Fruit fly (Drosophila melanogaster) whole organism, wandering third instar larva: ENCODE data around the gene Ptip.

Experiments
- Abd-B ChIP-seq: fragments of >200 bp; optimal IDR thresholded peaks from 2 replicates; lab custom pipeline; 2017; ENCODE audit warnings: missing biosample characterization, missing genetic modification characterization
- CG32264 ChIP-seq: fragments of 200-800 bp; sonication (Bioruptor generic); optimal IDR thresholded peaks from 2 replicates; lab custom pipeline; 2016; ENCODE audit warnings: missing biosample characterization, missing genetic modification characterization
- CG9705 ChIP-seq: fragments of 200-800 bp; sonication (Bioruptor generic); optimal IDR thresholded peaks from 2 replicates; lab custom pipeline; 2018; ENCODE audit warnings: missing biosample characterization, mild to moderate bottlenecking, missing genetic modification characterization
- CrebA ChIP-seq: fragments of 200-800 bp; sonication (Bioruptor generic); optimal IDR thresholded peaks from 2 replicates; lab custom pipeline; 2016; ENCODE audit warnings: missing biosample characterization, mild to moderate bottlenecking, missing genetic modification characterization, borderline replicate concordance
- Dfd ChIP-seq: fragments of >200 bp; optimal IDR thresholded peaks from 2 replicates; lab custom pipeline; 2017; ENCODE audit warnings: missing biosample characterization, missing genetic modification characterization
- Dif ChIP-seq: fragments of 200-275, 200-300 bp; sonication (Bioruptor generic); optimal IDR thresholded peaks from 2 replicates; lab custom pipeline; 2018; ENCODE audit warnings: missing biosample characterization, missing genetic modification characterization; ENCODE audit not compliant: partially characterized antibody
- GATAd ChIP-seq: sonication (Bioruptor generic); optimal IDR thresholded peaks from 2 replicates; lab custom pipeline; 2016; ENCODE audit warnings: missing biosample characterization, missing genetic modification characterization
- HLH106 ChIP-seq: fragments of 200-800 bp; optimal IDR thresholded peaks from 3 replicates; lab custom pipeline; 2019; ENCODE audit warnings: missing biosample characterization, mild to moderate bottlenecking, missing genetic modification characterization, moderate library complexity
- Hnf4 ChIP-seq: fragments of 200-800 bp; sonication (Bioruptor generic); optimal IDR thresholded peaks from 2 replicates; lab custom pipeline; 2016; ENCODE audit warnings: missing biosample characterization, mild to moderate bottlenecking, missing genetic modification characterization
- Hr78 ChIP-seq: fragments of >200 bp; optimal IDR thresholded peaks from 2 replicates; lab custom pipeline; 2017; ENCODE audit warnings: missing biosample characterization, missing genetic modification characterization
- Hr83 ChIP-seq: fragments of 200-300 bp; sonication (Bioruptor generic); optimal IDR thresholded peaks from 2 replicates; lab custom pipeline; 2016; ENCODE audit warnings: missing biosample characterization, mild to moderate bottlenecking, missing genetic modification characterization, moderate library complexity; ENCODE audit not compliant: poor library complexity, severe bottlenecking
- Jra ChIP-seq: sonication (Bioruptor generic); optimal IDR thresholded peaks from 2 replicates; lab custom pipeline; 2016; ENCODE audit warnings: missing biosample characterization, missing genetic modification characterization
- Mio ChIP-seq: sonication (Bioruptor generic); optimal IDR thresholded peaks from 2 replicates; lab custom pipeline; 2016; ENCODE audit warnings: missing biosample characterization, missing genetic modification characterization
- Myc ChIP-seq: fragments of >200 bp; optimal IDR thresholded peaks from 2 replicates; lab custom pipeline; 2017
- N ChIP-seq: fragments of >200 bp; optimal IDR thresholded peaks from 2 replicates; lab custom pipeline; 2018; ENCODE audit warnings: missing biosample characterization, missing external identifiers, missing genetic modification characterization
- OdsH ChIP-seq: fragments of 200-800 bp; sonication (Bioruptor generic); optimal IDR thresholded peaks from 2 replicates; lab custom pipeline; 2016; ENCODE audit warnings: missing biosample characterization, mild to moderate bottlenecking, missing genetic modification characterization
- Rel ChIP-seq, 2 experiments: fragments of 200-800 bp; sonication (Bioruptor generic) in 1 of 2; optimal IDR thresholded peaks; 2 replicates in 1 of 2; 3 replicates in 1 of 2; lab custom pipeline; 2016 to 2019; ENCODE audit warnings: mild to moderate bottlenecking in 2 of 2, missing biosample characterization in 2 of 2, missing genetic modification characterization in 2 of 2, moderate library complexity in 1 of 2
- Sp1 ChIP-seq: fragments of 200-800 bp; sonication (Bioruptor generic); optimal IDR thresholded peaks from 3 replicates; lab custom pipeline; 2019; ENCODE audit warnings: missing biosample characterization, mild to moderate bottlenecking, missing genetic modification characterization, moderate library complexity
- Vsx2 ChIP-seq: fragments of 200-300, 225-300 bp; sonication (Bioruptor generic); optimal IDR thresholded peaks from 2 replicates; lab custom pipeline; 2018; ENCODE audit warnings: missing biosample characterization, missing genetic modification characterization; ENCODE audit not compliant: partially characterized antibody
- br ChIP-seq: fragments of 200-800 bp; sonication (Bioruptor generic); optimal IDR thresholded peaks from 2 replicates; lab custom pipeline; 2016; ENCODE audit warnings: missing biosample characterization, missing genetic modification characterization
- brk ChIP-seq: fragments of 200-800 bp; sonication (Bioruptor generic); optimal IDR thresholded peaks from 2 replicates; lab custom pipeline; 2016; ENCODE audit warnings: missing biosample characterization, mild to moderate bottlenecking, missing genetic modification characterization
- dl ChIP-seq, 2 experiments: fragments of 175-275, 200-275 bp in 1 of 2; fragments of 200-275 bp in 1 of 2; sonication (Bioruptor generic); optimal IDR thresholded peaks; lab custom pipeline; 2018; ENCODE audit warnings: mild to moderate bottlenecking in 2 of 2, missing biosample characterization in 2 of 2, missing genetic modification characterization in 2 of 2, moderate library complexity in 2 of 2; ENCODE audit not compliant: partially characterized antibody in 2 of 2, insufficient read depth in 1 of 2
- dmrt93B ChIP-seq: fragments of 200-800 bp; sonication (Bioruptor generic); optimal IDR thresholded peaks from 2 replicates; lab custom pipeline; 2018; ENCODE audit warnings: missing biosample characterization, mild to moderate bottlenecking, missing genetic modification characterization
- dsf ChIP-seq: sonication (Bioruptor generic); optimal IDR thresholded peaks from 2 replicates; lab custom pipeline; 2016; ENCODE audit warnings: missing biosample characterization, missing genetic modification characterization, borderline replicate concordance
- ey ChIP-seq: fragments of 200-800 bp; sonication (Bioruptor generic); optimal IDR thresholded peaks from 2 replicates; lab custom pipeline; 2016; ENCODE audit warnings: missing biosample characterization, missing genetic modification characterization
- foxo ChIP-seq, 2 experiments: fragments of 200-800 bp; sonication (Bioruptor generic); optimal IDR thresholded peaks; 2 replicates in 1 of 2; 3 replicates in 1 of 2; lab custom pipeline; 2016 to 2017; ENCODE audit warnings: missing biosample characterization in 2 of 2, missing genetic modification characterization in 2 of 2
- fru ChIP-seq: fragments of 200-800 bp; sonication (Bioruptor generic); optimal IDR thresholded peaks from 3 replicates; lab custom pipeline; 2016; ENCODE audit warnings: missing biosample characterization, mild to moderate bottlenecking, missing genetic modification characterization
- h ChIP-seq: fragments of 200-800 bp; sonication (Bioruptor generic); optimal IDR thresholded peaks from 3 replicates; lab custom pipeline; 2016; ENCODE audit warnings: missing biosample characterization, mild to moderate bottlenecking, missing genetic modification characterization
- jim ChIP-seq: fragments of 175-275, 200-325 bp; sonication (Bioruptor generic); optimal IDR thresholded peaks from 2 replicates; lab custom pipeline; 2016; ENCODE audit warnings: missing biosample characterization, mild to moderate bottlenecking, missing genetic modification characterization
- lola ChIP-seq: fragments of >200 bp; optimal IDR thresholded peaks from 2 replicates; lab custom pipeline; 2017; ENCODE audit warnings: missing biosample characterization, missing genetic modification characterization
- pan ChIP-seq: fragments of >200 bp; optimal IDR thresholded peaks from 2 replicates; lab custom pipeline; 2017
- psq ChIP-seq: fragments of 200-800 bp; sonication (Bioruptor generic); optimal IDR thresholded peaks from 3 replicates; lab custom pipeline; 2017; ENCODE audit warnings: missing biosample characterization, mild to moderate bottlenecking, missing genetic modification characterization, moderate library complexity
- rgr ChIP-seq: fragments of 200-800 bp; sonication (Bioruptor generic); optimal IDR thresholded peaks from 3 replicates; lab custom pipeline; 2016; ENCODE audit warnings: missing biosample characterization, mild to moderate bottlenecking, missing genetic modification characterization
- sage ChIP-seq: fragments of 200-800 bp; sonication (Bioruptor generic); optimal IDR thresholded peaks from 2 replicates; lab custom pipeline; 2016; ENCODE audit warnings: missing biosample characterization, mild to moderate bottlenecking, missing genetic modification characterization
- sv ChIP-seq: fragments of 200-800 bp; sonication (Bioruptor generic); optimal IDR thresholded peaks from 3 replicates; lab custom pipeline; 2016; ENCODE audit warnings: missing biosample characterization, missing genetic modification characterization
- tai ChIP-seq: sonication (Bioruptor generic); optimal IDR thresholded peaks from 2 replicates; lab custom pipeline; 2016; ENCODE audit warnings: missing biosample characterization, missing genetic modification characterization
- usp ChIP-seq: fragments of >200 bp; optimal IDR thresholded peaks from 2 replicates; lab custom pipeline; 2017; ENCODE audit warnings: missing biosample characterization, missing genetic modification characterization
- woc ChIP-seq: sonication (Bioruptor generic); optimal IDR thresholded peaks from 2 replicates; lab custom pipeline; 2016; ENCODE audit warnings: missing biosample characterization, mild to moderate bottlenecking, missing genetic modification characterization

Gene Ptip

dm6 chr3L:14002524-14003135 lies 26.3 kb downstream of the Ptip start (continued):
- no peak for TF ChIP-seq sv (GFP tag; lab: Kevin White, UChicago)
- no peak for TF ChIP-seq rgr (GFP tag; lab: Kevin White, UChicago)
- TF ChIP-seq woc (GFP tag; lab: Kevin White, UChicago), result no peak

- no peak for TF ChIP-seq h
- peak; percentile 44 for TF ChIP-seq sv (GFP tag; lab: Kevin White, UChicago)
- no peak for TF ChIP-seq CrebA (GFP tag; lab: Kevin White, UChicago)
- TF ChIP-seq Mio, result no peak
- no peak for TF ChIP-seq pan (lab: Kevin White, UChicago)
- no peak for TF ChIP-seq Dfd (GFP tag; lab: Kevin White, UChicago)
- TF ChIP-seq psq (GFP tag; lab: Kevin White, UChicago), result no peak
- no peak for TF ChIP-seq fru (GFP tag; lab: Kevin White, UChicago)
- no peak for TF ChIP-seq jim (GFP tag; lab: Kevin White, UChicago)
- TF ChIP-seq Abd-B (GFP tag; lab: Kevin White, UChicago), result no peak
- peak; percentile 14 for TF ChIP-seq HLH106
- no peak for TF ChIP-seq tai (GFP tag; lab: Kevin White, UChicago)
- no peak for TF ChIP-seq Myc
- TF ChIP-seq dl (GFP tag; optimal IDR thresholded peaks at IDR 0.05; lab: Kevin White, UChicago; ENCODE audit: insufficient read depth in 1 of 2, partially characterized antibody in 2 of 2), result no peak
- peak; percentile 23 for TF ChIP-seq woc (GFP tag; lab: Kevin White, UChicago)
- TF ChIP-seq dmrt93B (GFP tag; lab: Kevin White, UChicago), result no peak
- peak; percentile 17 for TF ChIP-seq rgr (GFP tag; lab: Kevin White, UChicago)
- no peak for TF ChIP-seq lola
- TF ChIP-seq dsf (GFP tag; lab: Kevin White, UChicago), result peak; percentile 32
- TF ChIP-seq Jra, result no peak
- TF ChIP-seq GATAd (GFP tag; lab: Kevin White, UChicago), result no peak
- no peak for TF ChIP-seq usp (GFP tag; lab: Kevin White, UChicago)
- no peak for TF ChIP-seq CG9705 (GFP tag; lab: Kevin White, UChicago)
- TF ChIP-seq ey (GFP tag; lab: Kevin White, UChicago), result no peak
- no peak for TF ChIP-seq Vsx2 (GFP tag; lab: Kevin White, UChicago)
- no peak for TF ChIP-seq sage (GFP tag; lab: Kevin White, UChicago)
- no peak for TF ChIP-seq br
- TF ChIP-seq Sp1 (GFP tag; lab: Kevin White, UChicago), result peak; percentile 14
- no peak for TF ChIP-seq Dif (GFP tag; lab: Kevin White, UChicago)
- no peak for TF ChIP-seq Rel (GFP tag; optimal IDR thresholded peaks at IDR 0.05; lab: Kevin White, UChicago)
- TF ChIP-seq Rel (tag; optimal IDR thresholded peaks at IDR 0.05; lab: Kevin White, UChicago), result peak; percentile 89
- TF ChIP-seq foxo (GFP tag; optimal IDR thresholded peaks at IDR 0.05; lab: Kevin White, UChicago), result no peak
- no peak for TF ChIP-seq Hr83 (GFP tag; lab: Kevin White, UChicago)
- no peak for TF ChIP-seq Hr78 (GFP tag; lab: Kevin White, UChicago)
- TF ChIP-seq OdsH (GFP tag; lab: Kevin White, UChicago), result no peak
- TF ChIP-seq CG32264 (GFP tag; lab: Kevin White, UChicago), result no peak
- peak; percentile 38 for TF ChIP-seq brk (GFP tag; lab: Kevin White, UChicago)
- TF ChIP-seq Hnf4 (GFP tag; lab: Kevin White, UChicago), result no peak
- no peak for TF ChIP-seq N
Observed at dm6 chr3L:14001658-14002523, 27.0 kb downstream of the Ptip start, which contains the start of the genes Nprl3 and upSET. TSS of gene Nprl3 (minus strand) at chr3L:14001880. TSS of gene upSET (plus strand) at chr3L:14002127.
